Worm (Caenorhabditis elegans) whole organism, L1 larva: ENCODE results near the gene Y57E12B.4.

ENCODE experiments used
- F16B12.6 ChIP-seq: fragments of 150-350 bp; optimal IDR thresholded peaks from 2 replicates; lab custom pipeline; 2014; ENCODE audit warnings: missing biosample characterization, missing genetic modification characterization
- aha-1 ChIP-seq: fragments of 150-350 bp; optimal IDR thresholded peaks from 2 replicates; lab custom pipeline; 2014; ENCODE audit warnings: missing biosample characterization, missing genetic modification characterization
- alr-1 ChIP-seq: fragments of 200-800 bp; sonication (Bioruptor generic); optimal IDR thresholded peaks from 2 replicates; lab custom pipeline; 2018; ENCODE audit warnings: borderline replicate concordance, mild to moderate bottlenecking, missing genetic modification characterization, missing compliant biosample characterization
- aly-2 ChIP-seq: fragments of 150-350 bp; optimal IDR thresholded peaks from 2 replicates; lab custom pipeline; 2014; ENCODE audit warnings: missing biosample characterization, missing genetic modification characterization
- ama-1 ChIP-seq: fragments of 150-350 bp; optimal IDR thresholded peaks from 2 replicates; lab custom pipeline; 2014
- ceh-82 ChIP-seq, 3 experiments: fragments of 150-350 bp in 1 of 3; sonication (generic microtip) in 2 of 3; optimal IDR thresholded peaks; 2 replicates each; lab custom pipeline; 2014 to 2017; ENCODE audit warnings: missing biosample characterization in 3 of 3, missing genetic modification characterization in 3 of 3
- ceh-88 ChIP-seq: fragments of 200-800 bp; sonication (Bioruptor generic); IDR thresholded peaks from 2 replicates; pipeline ENCODE4 v1.3.6; 2022; ENCODE audit warnings: missing genetic modification characterization, missing compliant biosample characterization
- dpl-1 ChIP-seq, 3 experiments: fragments of 150-350 bp in 2 of 3; sonication (generic microtip) in 1 of 3; optimal IDR thresholded peaks; 2 replicates each; lab custom pipeline; 2014 to 2017; ENCODE audit warnings: missing biosample characterization in 3 of 3, missing genetic modification characterization in 3 of 3, missing genetic modification reagents in 3 of 3
- egl-13 ChIP-seq: sonication (generic microtip); optimal IDR thresholded peaks from 2 replicates; lab custom pipeline; 2016; ENCODE audit warnings: missing genotype, missing genetic modification reagents, missing genetic modification characterization, missing compliant biosample characterization
- egl-27 ChIP-seq, 2 experiments: fragments of 150-350 bp in 1 of 2; sonication (generic microtip); optimal IDR thresholded peaks; 3 replicates each; lab custom pipeline; 2017 to 2018; ENCODE audit warnings: missing biosample characterization in 2 of 2, missing genetic modification characterization in 2 of 2, missing genetic modification reagents in 2 of 2
- elt-3 ChIP-seq, 6 experiments: fragments of 150-350 bp in 1 of 6; sonication (generic microtip); optimal IDR thresholded peaks; 2 replicates each; lab custom pipeline; 2017 to 2018; ENCODE audit warnings: missing biosample characterization in 6 of 6, missing genetic modification characterization in 6 of 6, inconsistent platforms in 1 of 6
- ets-5 ChIP-seq: fragments of 200-800 bp; sonication (Bioruptor generic); IDR thresholded peaks from 2 replicates; pipeline ENCODE4 v1.3.6; 2022; ENCODE audit warnings: missing genetic modification characterization, missing compliant biosample characterization
- fkh-4 ChIP-seq: sonication (generic microtip); optimal IDR thresholded peaks from 2 replicates; lab custom pipeline; 2016; ENCODE audit warnings: missing compliant biosample characterization, missing genetic modification characterization, borderline replicate concordance
- fkh-8 ChIP-seq: sonication (generic microtip); optimal IDR thresholded peaks from 2 replicates; lab custom pipeline; 2016; ENCODE audit warnings: mild to moderate bottlenecking, missing genetic modification characterization, missing compliant biosample characterization
- fos-1 ChIP-seq: fragments of 150-350 bp; optimal IDR thresholded peaks from 2 replicates; lab custom pipeline; 2014; ENCODE audit warnings: missing biosample characterization, missing genetic modification characterization
- grh-1 ChIP-seq: fragments of 200-800 bp; sonication (Bioruptor generic); IDR thresholded peaks from 2 replicates; pipeline ENCODE4 v1.3.6; 2022; ENCODE audit warnings: missing genetic modification reagents, missing genetic modification characterization, missing compliant biosample characterization
- hlh-17 ChIP-seq: fragments of 200-800 bp; sonication (Bioruptor generic); optimal IDR thresholded peaks from 2 replicates; lab custom pipeline; 2018; ENCODE audit warnings: missing genetic modification characterization, mild to moderate bottlenecking, missing compliant biosample characterization, moderate library complexity, borderline replicate concordance
- hlh-4 ChIP-seq: sonication (generic microtip); optimal IDR thresholded peaks from 2 replicates; lab custom pipeline; 2016; ENCODE audit warnings: mild to moderate bottlenecking, missing genetic modification characterization, missing compliant biosample characterization
- jun-1 ChIP-seq: fragments of 150-350 bp; optimal IDR thresholded peaks from 2 replicates; lab custom pipeline; 2014; ENCODE audit warnings: missing biosample characterization, missing genetic modification reagents, missing genetic modification characterization
- lin-13 ChIP-seq: fragments of 150-350 bp; optimal IDR thresholded peaks from 2 replicates; lab custom pipeline; 2014; ENCODE audit warnings: missing biosample characterization, missing genetic modification reagents, missing genetic modification characterization
- lin-15B ChIP-seq: fragments of 150-350 bp; sonication (generic microtip); optimal IDR thresholded peaks from 3 replicates; lab custom pipeline; 2014; ENCODE audit warnings: missing biosample characterization, missing genetic modification characterization
- lsy-2 ChIP-seq, 2 experiments: fragments of 150-350 bp; optimal IDR thresholded peaks; 2 replicates each; lab custom pipeline; 2014; ENCODE audit warnings: missing biosample characterization in 2 of 2, missing genetic modification characterization in 2 of 2
- mep-1 ChIP-seq: fragments of 150-350 bp; optimal IDR thresholded peaks from 2 replicates; lab custom pipeline; 2014; ENCODE audit warnings: missing biosample characterization, missing genetic modification characterization
- nhr-11 ChIP-seq: fragments of 150-350 bp; optimal IDR thresholded peaks from 2 replicates; lab custom pipeline; 2014; ENCODE audit warnings: missing biosample characterization, missing genetic modification characterization
- nhr-12 ChIP-seq: sonication (generic microtip); optimal IDR thresholded peaks from 2 replicates; lab custom pipeline; 2017; ENCODE audit warnings: missing biosample characterization, missing genetic modification characterization
- nhr-47 ChIP-seq: sonication (generic microtip); optimal IDR thresholded peaks from 2 replicates; lab custom pipeline; 2016; ENCODE audit warnings: mild to moderate bottlenecking, missing genetic modification characterization, moderate library complexity, missing compliant biosample characterization
- nhr-71 ChIP-seq: sonication (generic microtip); optimal IDR thresholded peaks from 2 replicates; lab custom pipeline; 2016; ENCODE audit warnings: mild to moderate bottlenecking, missing genetic modification characterization, moderate library complexity, missing compliant biosample characterization
- nhr-77 ChIP-seq: fragments of 150-350 bp; optimal IDR thresholded peaks from 2 replicates; lab custom pipeline; 2014; ENCODE audit warnings: missing biosample characterization, missing genetic modification characterization
- nhr-85 ChIP-seq: sonication (generic microtip); peaks from one replicate; lab custom pipeline; 2016; ENCODE audit warnings: missing genetic modification characterization, inconsistent platforms, missing compliant biosample characterization
- nhr-90 ChIP-seq: sonication (generic microtip); optimal IDR thresholded peaks from 2 replicates; lab custom pipeline; 2016; ENCODE audit warnings: mild to moderate bottlenecking, missing genetic modification characterization, missing compliant biosample characterization; ENCODE audit not compliant: poor library complexity
- pag-3 ChIP-seq: sonication (generic microtip); optimal IDR thresholded peaks from 2 replicates; lab custom pipeline; 2017; ENCODE audit warnings: missing genetic modification characterization, mild to moderate bottlenecking, missing compliant biosample characterization, antibody characterized with exemption, borderline replicate concordance; ENCODE audit not compliant: insufficient read depth
- skn-1 ChIP-seq: fragments of 150-350 bp; optimal IDR thresholded peaks from 2 replicates; lab custom pipeline; 2014; ENCODE audit warnings: missing biosample characterization, missing genetic modification characterization
- snpc-4 ChIP-seq: fragments of 150-350 bp; optimal IDR thresholded peaks from 2 replicates; lab custom pipeline; 2014; ENCODE audit warnings: missing biosample characterization, missing genetic modification characterization
- sox-4 ChIP-seq: sonication (generic microtip); optimal IDR thresholded peaks from 2 replicates; lab custom pipeline; 2016; ENCODE audit warnings: missing genetic modification characterization, missing compliant biosample characterization
- sptf-1 ChIP-seq: fragments of 150-350 bp; optimal IDR thresholded peaks from 2 replicates; lab custom pipeline; 2014; ENCODE audit warnings: missing biosample characterization, missing genetic modification characterization
- swsn-7 ChIP-seq: sonication (generic microtip); optimal IDR thresholded peaks from 2 replicates; lab custom pipeline; 2016; ENCODE audit warnings: missing genetic modification characterization, missing compliant biosample characterization
- tbx-2 ChIP-seq: sonication (generic microtip); optimal IDR thresholded peaks from 2 replicates; lab custom pipeline; 2016; ENCODE audit warnings: missing genetic modification characterization, missing compliant biosample characterization
- unc-30 ChIP-seq: sonication (generic microtip); optimal IDR thresholded peaks from 2 replicates; lab custom pipeline; 2017; ENCODE audit warnings: missing biosample characterization, missing genetic modification characterization
- unc-86 ChIP-seq: sonication (generic microtip); optimal IDR thresholded peaks from 2 replicates; lab custom pipeline; 2016; ENCODE audit warnings: missing genetic modification characterization, missing compliant biosample characterization
- vab-15 ChIP-seq: sonication (generic microtip); optimal IDR thresholded peaks from 2 replicates; lab custom pipeline; 2017; ENCODE audit warnings: missing genotype, mild to moderate bottlenecking, missing genetic modification characterization, missing compliant biosample characterization
- xbp-1 ChIP-seq: sonication (generic microtip); optimal IDR thresholded peaks from 2 replicates; lab custom pipeline; 2016; ENCODE audit warnings: missing genetic modification characterization, missing compliant biosample characterization
- zip-4 ChIP-seq: fragments of 200-800 bp; sonication (Bioruptor generic); optimal IDR thresholded peaks from 2 replicates; lab custom pipeline; 2018; ENCODE audit warnings: mild to moderate bottlenecking, missing genetic modification characterization, moderate library complexity, missing compliant biosample characterization

The Y57E12B.4 gene

DNA sequence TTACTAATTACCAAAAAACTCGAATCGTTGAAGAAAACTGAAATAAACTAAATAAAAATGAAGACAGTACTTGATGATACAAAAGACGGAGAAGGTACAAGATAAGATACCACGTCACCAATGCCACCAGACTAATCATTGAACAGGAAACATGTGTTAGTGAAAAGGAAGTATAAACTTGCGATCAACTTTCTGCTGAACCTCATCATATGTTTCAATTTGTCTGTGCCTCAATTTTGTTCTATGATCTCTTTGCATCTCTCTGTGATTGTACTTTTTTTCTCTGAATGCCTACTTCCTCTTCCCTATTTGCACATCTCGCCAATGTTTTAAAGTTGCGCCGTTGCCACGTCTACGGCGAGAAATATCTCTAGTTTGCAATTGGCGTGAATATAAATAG, 46.7 kb upstream of the Y57E12B.4 start (continued):
- TF ChIP-seq pag-3 (tag; lab: Kevin White, UChicago) (no peak), ceh-82 (tag; optimal IDR thresholded peaks at IDR 0.05; lab: Kevin White, UChicago) (no peak), ama-1 (lab: Kevin White, UChicago) (no peak), fkh-4 (no peak), unc-30 (tag; lab: Kevin White, UChicago) (no peak), aly-2 (tag; lab: Kevin White, UChicago) (no peak), hlh-17 (GFP tag; lab: Kevin White, UChicago) (no peak), fos-1 (tag; lab: Kevin White, UChicago) (no peak), hlh-4 (tag; lab: Kevin White, UChicago) (no peak), lsy-2 (tag; optimal IDR thresholded peaks at IDR 0.05; lab: Kevin White, UChicago) (peak; percentile 22 to 24), vab-15 (no peak), elt-3 (tag; optimal IDR thresholded peaks at IDR 0.05; lab: Kevin White, UChicago) (peak; percentile 53 to 97 (median 94)), aha-1 (tag; lab: Kevin White, UChicago) (no peak), jun-1 (peak; percentile 25), nhr-47 (tag; lab: Kevin White, UChicago) (peak; percentile 61), nhr-77 (tag; lab: Kevin White, UChicago) (no peak), ets-5 (GFP tag; lab: Robert Waterston, UW) (no peak), lin-13 (GFP tag; lab: Kevin White, UChicago) (no peak), egl-13 (tag; lab: Kevin White, UChicago) (no peak), mep-1 (tag; lab: Kevin White, UChicago) (no peak), sox-4 (no peak), nhr-71 (tag; lab: Kevin White, UChicago) (peak; percentile 85), grh-1 (GFP tag; lab: Robert Waterston, UW) (0 out of 2 replicates have a peak, but pooled peaks have one; percentile 30), F16B12.6 (no peak), snpc-4 (no peak), skn-1 (tag; lab: Kevin White, UChicago) (no peak), nhr-90 (tag; lab: Kevin White, UChicago) (peak; percentile 45), swsn-7 (tag; lab: Kevin White, UChicago) (peak; percentile 2), sptf-1 (tag; lab: Kevin White, UChicago) (no peak), unc-86 (tag; lab: Kevin White, UChicago) (no peak), tbx-2 (tag; lab: Kevin White, UChicago) (peak; percentile 78), nhr-11 (tag; lab: Kevin White, UChicago) (no peak), lin-15B (no peak), ceh-88 (GFP tag; lab: Robert Waterston, UW) (no peak), egl-27 (tag; optimal IDR thresholded peaks at IDR 0.05; lab: Kevin White, UChicago) (no peak), nhr-85 (tag; lab: Kevin White, UChicago) (peak; percentile 98), zip-4 (no peak), nhr-12 (no peak)

DNA sequence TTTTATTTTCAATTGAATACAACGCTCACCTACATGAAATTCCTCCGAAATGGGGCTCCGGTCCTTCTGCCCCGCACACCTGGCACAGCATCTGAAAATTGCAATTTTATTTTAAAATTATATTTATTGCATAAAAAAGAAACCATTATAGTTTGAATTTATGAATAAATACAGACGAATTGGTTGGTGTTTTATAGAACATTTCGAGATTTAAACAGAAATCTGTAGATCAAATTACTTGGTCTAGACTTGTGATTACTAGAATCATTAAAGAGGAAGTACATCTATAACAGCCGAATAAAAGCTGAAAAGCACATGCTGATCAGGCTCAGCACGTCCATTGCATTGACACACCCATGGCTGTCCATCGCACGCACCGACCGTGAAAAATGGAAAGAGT, 44.4 kb upstream of the Y57E12B.4 start, which contains the start of gene nhr-162:
Gene nhr-162 (minus strand): TSS at position 101 of the 400 bp plus-strand sequence.
- TF ChIP-seq dpl-1 (GFP tag; optimal IDR thresholded peaks at IDR 0.05; lab: Kevin White, UChicago) (no peak), xbp-1 (tag; lab: Kevin White, UChicago) (no peak), alr-1 (no peak), fkh-8 (tag; lab: Kevin White, UChicago) (peak; percentile 24), nhr-47 (tag; lab: Kevin White, UChicago) (no peak)
